Worm (Caenorhabditis elegans): ENCODE data around the gene egas-1.

egas-1 gene

DNA sequence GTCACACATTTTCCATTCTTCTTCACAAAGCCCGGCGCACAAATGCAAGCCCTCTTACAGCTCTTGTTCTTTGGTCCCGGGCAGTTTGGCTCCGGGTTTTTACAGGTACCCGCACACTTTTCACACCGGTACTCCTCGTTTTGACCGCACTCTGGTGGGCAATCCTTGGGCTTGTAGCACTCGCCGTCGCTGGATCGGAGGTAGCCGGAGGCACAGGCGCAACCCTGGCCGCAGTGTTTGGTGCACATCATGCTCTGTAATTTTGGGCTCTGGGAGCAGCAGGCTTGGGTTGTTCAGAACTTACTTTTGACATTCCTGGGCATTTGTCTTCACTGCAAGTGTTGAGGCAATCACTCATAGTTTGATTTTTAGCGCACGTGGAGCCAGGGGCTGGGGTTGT is 17.3 kb downstream of the egas-1 start:
- no peak for TF ChIP-seq hlh-1 (tag; optimal IDR thresholded peaks at IDR 0.05)
- TF ChIP-seq M03D4.4 (tag; optimal IDR thresholded peaks at IDR 0.05): no peak
- TF ChIP-seq lin-32 (GFP tag; optimal IDR thresholded peaks at IDR 0.05): no peak
- no peak for TF ChIP-seq nhr-2 (tag; optimal IDR thresholded peaks at IDR 0.05)
- no peak for TF ChIP-seq mab-5 (tag; optimal IDR thresholded peaks at IDR 0.05)
- no peak for TF ChIP-seq zip-8 (tag; optimal IDR thresholded peaks at IDR 0.05)
- no peak for TF ChIP-seq tbx-8 (GFP tag; optimal IDR thresholded peaks at IDR 0.05)
- TF ChIP-seq snpc-4 (tag; optimal IDR thresholded peaks at IDR 0.05): no peak
- no peak for TF ChIP-seq unc-120 (tag; optimal IDR thresholded peaks at IDR 0.05; ENCODE audit: poor library complexity, severe bottlenecking)
- TF ChIP-seq pha-4 (tag; optimal IDR thresholded peaks at IDR 0.05): no peak
- TF ChIP-seq ceh-39 (tag; optimal IDR thresholded peaks at IDR 0.05): no peak

ce11 chrV:18658914-18659313 is 18.8 kb downstream of the egas-1 start:
- no peak for TF ChIP-seq cnd-1 (tag; optimal IDR thresholded peaks at IDR 0.05)
- no peak for TF ChIP-seq blmp-1 (tag; optimal IDR thresholded peaks at IDR 0.05)
- no peak for TF ChIP-seq ceh-39 (tag; optimal IDR thresholded peaks at IDR 0.05)
- TF ChIP-seq unc-62 (GFP tag; optimal IDR thresholded peaks at IDR 0.05): no peak
- no peak for TF ChIP-seq lin-13 (tag; optimal IDR thresholded peaks at IDR 0.05)
- TF ChIP-seq nhr-28 (tag; optimal IDR thresholded peaks at IDR 0.05): no peak
- TF ChIP-seq snpc-4 (tag; optimal IDR thresholded peaks at IDR 0.05): no peak
- TF ChIP-seq sem-2 (GFP tag; optimal IDR thresholded peaks at IDR 0.05): no peak
- no peak for TF ChIP-seq elt-3 (tag; optimal IDR thresholded peaks at IDR 0.05)
- TF ChIP-seq bed-3 (GFP tag; optimal IDR thresholded peaks at IDR 0.05): no peak
- no peak for TF ChIP-seq unc-120 (tag; optimal IDR thresholded peaks at IDR 0.05; ENCODE audit: poor library complexity, severe bottlenecking)
- no peak for TF ChIP-seq lsy-2 (tag; optimal IDR thresholded peaks at IDR 0.05)
- no peak for TF ChIP-seq sptf-1 (tag; optimal IDR thresholded peaks at IDR 0.05)
- no peak for TF ChIP-seq mab-5 (tag; optimal IDR thresholded peaks at IDR 0.05)
- no peak for TF ChIP-seq unc-39 (tag; optimal IDR thresholded peaks at IDR 0.05)
- TF ChIP-seq M03D4.4 (tag; optimal IDR thresholded peaks at IDR 0.05): no peak
- TF ChIP-seq flh-1 (GFP tag; optimal IDR thresholded peaks at IDR 0.05): no peak

ce11 chrV:18662333-18662732 is 22.2 kb downstream of the egas-1 start:
- TF ChIP-seq tbx-8 (GFP tag; optimal IDR thresholded peaks at IDR 0.05): no peak
- no peak for TF ChIP-seq cnd-1 (tag; optimal IDR thresholded peaks at IDR 0.05)
- no peak for TF ChIP-seq ham-2 (GFP tag; optimal IDR thresholded peaks at IDR 0.05)

- TF ChIP-seq ceh-39 (tag; optimal IDR thresholded peaks at IDR 0.05): no peak
- no peak for TF ChIP-seq pha-4 (tag; optimal IDR thresholded peaks at IDR 0.05)
- TF ChIP-seq tbx-8 (GFP tag; optimal IDR thresholded peaks at IDR 0.05): no peak
- no peak for TF ChIP-seq ceh-83 (GFP tag; optimal IDR thresholded peaks at IDR 0.05)
- TF ChIP-seq lsy-2 (tag; optimal IDR thresholded peaks at IDR 0.05): no peak
- no peak for TF ChIP-seq elt-3 (tag; optimal IDR thresholded peaks at IDR 0.05)
- no peak for TF ChIP-seq lin-32 (GFP tag; optimal IDR thresholded peaks at IDR 0.05)
- TF ChIP-seq M03D4.4 (tag; optimal IDR thresholded peaks at IDR 0.05): no peak
- TF ChIP-seq ztf-11 (tag; optimal IDR thresholded peaks at IDR 0.05): no peak
- no peak for TF ChIP-seq nhr-2 (tag; optimal IDR thresholded peaks at IDR 0.05)
- no peak for TF ChIP-seq mep-1 (tag; optimal IDR thresholded peaks at IDR 0.05)
- TF ChIP-seq snpc-4 (tag; optimal IDR thresholded peaks at IDR 0.05): no peak
- no peak for TF ChIP-seq lin-13 (tag; optimal IDR thresholded peaks at IDR 0.05)
- no peak for TF ChIP-seq bed-3 (GFP tag; optimal IDR thresholded peaks at IDR 0.05)
- TF ChIP-seq mls-2 (tag; optimal IDR thresholded peaks at IDR 0.05): no peak
Observed at ce11 chrV:18664026-18664425, 23.9 kb downstream of the egas-1 start, which contains the start of gene Y69H2.3. Y69H2.3 (minus strand) TSS chrV:18664126.

ce11 chrV:18667179-18667578 is 27.1 kb downstream of the egas-1 start:
- TF ChIP-seq flh-1 (GFP tag; optimal IDR thresholded peaks at IDR 0.05) (no peak), nhr-28 (tag; optimal IDR thresholded peaks at IDR 0.05) (no peak), mep-1 (tag; optimal IDR thresholded peaks at IDR 0.05) (no peak), ceh-43 (GFP tag; optimal IDR thresholded peaks at IDR 0.05) (no peak), M03D4.4 (tag; optimal IDR thresholded peaks at IDR 0.05) (no peak), ces-1 (GFP tag; optimal IDR thresholded peaks at IDR 0.05) (no peak), nhr-12 (tag; optimal IDR thresholded peaks at IDR 0.05) (no peak), ztf-11 (tag; optimal IDR thresholded peaks at IDR 0.05) (no peak), snpc-4 (tag; optimal IDR thresholded peaks at IDR 0.05) (no peak)

All from whole organism, mixed stage, embryonic.